Fruit fly (Drosophila melanogaster) whole organism, wandering third instar larva: ENCODE results near the gene halo.

Experiments used
- Abd-B ChIP-seq: fragments of >200 bp; optimal IDR thresholded peaks from 2 replicates; lab custom pipeline; 2017; ENCODE audit warnings: missing biosample characterization, missing genetic modification characterization
- Hnf4 ChIP-seq: fragments of 200-800 bp; sonication (Bioruptor generic); optimal IDR thresholded peaks from 2 replicates; lab custom pipeline; 2016; ENCODE audit warnings: missing biosample characterization, mild to moderate bottlenecking, missing genetic modification characterization
- Hr78 ChIP-seq: fragments of >200 bp; optimal IDR thresholded peaks from 2 replicates; lab custom pipeline; 2017; ENCODE audit warnings: missing biosample characterization, missing genetic modification characterization
- Hr83 ChIP-seq: fragments of 200-300 bp; sonication (Bioruptor generic); optimal IDR thresholded peaks from 2 replicates; lab custom pipeline; 2016; ENCODE audit warnings: missing biosample characterization, mild to moderate bottlenecking, missing genetic modification characterization, moderate library complexity; ENCODE audit not compliant: poor library complexity, severe bottlenecking
- Vsx2 ChIP-seq: fragments of 200-300, 225-300 bp; sonication (Bioruptor generic); optimal IDR thresholded peaks from 2 replicates; lab custom pipeline; 2018; ENCODE audit warnings: missing biosample characterization, missing genetic modification characterization; ENCODE audit not compliant: partially characterized antibody
- dmrt93B ChIP-seq: fragments of 200-800 bp; sonication (Bioruptor generic); optimal IDR thresholded peaks from 2 replicates; lab custom pipeline; 2018; ENCODE audit warnings: missing biosample characterization, mild to moderate bottlenecking, missing genetic modification characterization
- pan ChIP-seq: fragments of >200 bp; optimal IDR thresholded peaks from 2 replicates; lab custom pipeline; 2017
- psq ChIP-seq: fragments of 200-800 bp; sonication (Bioruptor generic); optimal IDR thresholded peaks from 3 replicates; lab custom pipeline; 2017; ENCODE audit warnings: missing biosample characterization, mild to moderate bottlenecking, missing genetic modification characterization, moderate library complexity
- rgr ChIP-seq: fragments of 200-800 bp; sonication (Bioruptor generic); optimal IDR thresholded peaks from 3 replicates; lab custom pipeline; 2016; ENCODE audit warnings: missing biosample characterization, mild to moderate bottlenecking, missing genetic modification characterization

DNA sequence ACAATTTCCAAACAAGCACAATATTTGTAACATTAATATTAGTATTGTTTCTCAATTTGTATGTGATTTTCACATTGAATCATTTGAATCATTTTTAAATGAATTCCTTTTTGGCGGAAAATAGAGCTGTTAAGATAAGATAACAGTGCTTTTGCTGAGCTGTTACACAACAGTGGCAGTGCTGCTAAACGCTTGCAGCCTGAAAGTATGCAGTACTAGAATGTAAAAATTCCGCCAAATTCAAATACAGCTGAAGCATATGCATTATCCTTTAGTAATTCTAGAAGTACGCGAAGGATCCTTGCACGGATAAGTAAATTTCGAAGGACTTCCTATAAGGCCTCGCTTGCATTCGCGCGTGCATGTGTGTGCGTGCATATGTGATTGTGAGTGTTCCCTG, 13.7 kb downstream of the halo start:
- no peak for TF ChIP-seq pan
- no peak for TF ChIP-seq Abd-B
- TF ChIP-seq Hr83 (GFP tag; lab: Kevin White, UChicago): no peak
- TF ChIP-seq Hnf4 (GFP tag; lab: Kevin White, UChicago): no peak
- TF ChIP-seq Hr78 (GFP tag; lab: Kevin White, UChicago): no peak
- TF ChIP-seq dmrt93B: no peak
- TF ChIP-seq psq: no peak
- no peak for TF ChIP-seq Vsx2 (GFP tag; lab: Kevin White, UChicago)
- no peak for TF ChIP-seq rgr (GFP tag; lab: Kevin White, UChicago)
